Fruit fly (Drosophila melanogaster): ENCODE results near the gene CG5199.

CG5199 gene

DNA sequence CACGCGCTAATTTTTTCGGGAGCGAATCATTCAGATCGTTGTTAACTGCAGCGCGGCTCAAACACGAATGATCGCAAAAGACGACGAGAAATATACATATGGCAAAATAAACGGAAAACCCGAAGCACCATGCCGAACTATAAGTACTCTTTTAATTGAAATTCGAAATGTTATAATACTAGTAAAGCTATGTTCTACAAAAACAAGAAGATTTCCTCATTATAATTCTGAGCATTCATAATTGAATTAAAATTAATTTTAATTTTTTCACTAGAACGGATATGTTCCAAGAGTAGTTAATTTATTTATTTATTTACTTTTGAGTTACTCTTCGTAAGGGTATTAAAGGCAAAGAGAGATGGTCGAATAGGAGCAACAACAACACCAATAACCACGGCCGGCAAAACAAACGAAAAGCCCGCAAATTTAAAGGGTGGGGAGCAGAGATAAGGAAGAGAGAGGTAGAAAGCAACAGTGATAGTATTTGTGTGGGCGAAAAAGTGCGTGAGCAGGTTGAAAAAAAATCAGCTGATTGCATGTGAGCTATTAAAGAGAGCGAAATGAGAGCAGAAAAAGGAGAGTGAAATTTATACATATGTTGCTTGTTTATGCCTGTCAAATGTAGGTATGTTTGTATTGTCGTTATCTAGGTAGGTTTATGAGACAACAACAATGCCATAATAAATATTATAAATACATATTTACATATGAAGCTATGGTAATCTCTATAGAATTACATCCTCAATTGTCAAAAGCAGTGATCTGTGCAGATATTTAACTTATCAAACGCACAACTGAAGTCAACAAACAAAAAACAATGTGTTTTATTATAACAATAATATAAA is 41.0 kb upstream of the CG5199 start (continued):
- TF ChIP-seq CG9727 (GFP tag; optimal IDR thresholded peaks at IDR 0.05) = peak; percentile 73
- TF ChIP-seq CG14860 (GFP tag; IDR thresholded peaks at IDR 0.05; ENCODE audit: partially characterized antibody) = no peak
- TF ChIP-seq mam (GFP tag; optimal IDR thresholded peaks at IDR 0.05) = peak; percentile 55
- peak; percentile 59 for TF ChIP-seq CG43689 (GFP tag; IDR thresholded peaks at IDR 0.05)
- no peak for TF ChIP-seq jumu (GFP tag; optimal IDR thresholded peaks at IDR 0.05)
- TF ChIP-seq CG1647 (GFP tag; optimal IDR thresholded peaks at IDR 0.05) = peak; percentile 28
- peak; percentile 77; the same call in 1 of the 2 replicates for TF ChIP-seq CG4730 (GFP tag; IDR thresholded peaks at IDR 0.05)
- no peak for TF ChIP-seq CG8281 (tag; optimal IDR thresholded peaks at IDR 0.05)
- TF ChIP-seq D19B (GFP tag; optimal IDR thresholded peaks at IDR 0.05) = peak; percentile 23
- peak; percentile 59; the same call in 2 of the 3 replicates for TF ChIP-seq H15 (GFP tag; IDR thresholded peaks at IDR 0.05)
- no peak for TF ChIP-seq sc (optimal IDR thresholded peaks at IDR 0.05)
- TF ChIP-seq sc (GFP tag; optimal IDR thresholded peaks at IDR 0.05) = no peak
- TF ChIP-seq sens-2 (GFP tag; IDR thresholded peaks at IDR 0.05) = 0 out of 2 replicates have a peak, but pooled peaks have one; percentile 20
- TF ChIP-seq br (optimal IDR thresholded peaks at IDR 0.05) = no peak
- TF ChIP-seq CG1024 (GFP tag; IDR thresholded peaks at IDR 0.05) = no peak
- TF ChIP-seq CG7372 (GFP tag; IDR thresholded peaks at IDR 0.05) = peak; percentile 55
- peak; percentile 73 for TF ChIP-seq fd96Cb (tag; optimal IDR thresholded peaks at IDR 0.05)
- TF ChIP-seq Optix (GFP tag; IDR thresholded peaks at IDR 0.05) = no peak
- TF ChIP-seq Dll (GFP tag; IDR thresholded peaks at IDR 0.05; ENCODE audit: partially characterized antibody) = peak; percentile 55; the same call in 1 of the 4 replicates
- TF ChIP-seq Abd-B (GFP tag; optimal IDR thresholded peaks at IDR 0.05) = peak; percentile 46
- no peak for TF ChIP-seq ERR (GFP tag; optimal IDR thresholded peaks at IDR 0.05)
- peak; percentile 73 for TF ChIP-seq CG13424 (tag; optimal IDR thresholded peaks at IDR 0.05)
- TF ChIP-seq Mes4 (GFP tag; optimal IDR thresholded peaks at IDR 0.05) = no peak
- TF ChIP-seq tgo (GFP tag; IDR thresholded peaks at IDR 0.05) = peak; percentile 86
- TF ChIP-seq klu (GFP tag; IDR thresholded peaks at IDR 0.05) = peak; percentile 29; the same call in 1 of the 2 replicates
- peak; percentile 57 for TF ChIP-seq CG6813 (GFP tag; optimal IDR thresholded peaks at IDR 0.05)
- TF ChIP-seq caup (GFP tag; optimal IDR thresholded peaks at IDR 0.05; ENCODE audit: severe bottlenecking) = peak; percentile 57
- peak; percentile 60 for TF ChIP-seq Bteb2 (GFP tag; optimal IDR thresholded peaks at IDR 0.05)
- no peak for TF ChIP-seq CG2199 (GFP tag; IDR thresholded peaks at IDR 0.05)
- TF ChIP-seq nom (GFP tag; optimal IDR thresholded peaks at IDR 0.05) = peak; percentile 70
- peak; percentile 84 for TF ChIP-seq stc (GFP tag; IDR thresholded peaks at IDR 0.05)
- peak; percentile 88 for TF ChIP-seq lbe (GFP tag; optimal IDR thresholded peaks at IDR 0.05)
- peak; percentile 56 to 84 for TF ChIP-seq Trl (optimal IDR thresholded peaks at IDR 0.05)
- TF ChIP-seq Trl (GFP tag; optimal IDR thresholded peaks at IDR 0.05) = no peak
- TF ChIP-seq cg (GFP tag; optimal IDR thresholded peaks at IDR 0.05) = peak; percentile 29
- TF ChIP-seq ATbp (GFP tag; optimal IDR thresholded peaks at IDR 0.05) = peak; percentile 55
- peak; percentile 83 for TF ChIP-seq unpg (GFP tag; optimal IDR thresholded peaks at IDR 0.05)
- TF ChIP-seq phol (tag; optimal IDR thresholded peaks at IDR 0.05) = peak; percentile 68
- TF ChIP-seq CG2120 (GFP tag; optimal IDR thresholded peaks at IDR 0.05) = peak; percentile 86
- TF ChIP-seq CG2712 (tag; optimal IDR thresholded peaks at IDR 0.05) = peak; percentile 82
- TF ChIP-seq az2 (GFP tag; optimal IDR thresholded peaks at IDR 0.05) = peak; percentile 50
- TF ChIP-seq CG6791 (GFP tag; IDR thresholded peaks at IDR 0.05; ENCODE audit: partially characterized antibody) = no peak
- peak; percentile 42 for TF ChIP-seq Blimp-1 (GFP tag; optimal IDR thresholded peaks at IDR 0.05)
- TF ChIP-seq CG17359 (tag; optimal IDR thresholded peaks at IDR 0.05) = peak; percentile 76
- no peak for TF ChIP-seq CG4328 (GFP tag; optimal IDR thresholded peaks at IDR 0.05)
- TF ChIP-seq pho (GFP tag; optimal IDR thresholded peaks at IDR 0.05) = peak; percentile 51
- TF ChIP-seq CG9876 (GFP tag; optimal IDR thresholded peaks at IDR 0.05) = no peak
- no peak for TF ChIP-seq Gsc (GFP tag; IDR thresholded peaks at IDR 0.05)
- no peak for TF ChIP-seq sna (GFP tag; IDR thresholded peaks at IDR 0.05; ENCODE audit: partially characterized antibody)
